Worm (Caenorhabditis elegans): ENCODE data around the gene arl-6.
A peak's percentile ranks its signal among the peaks of the same experiment; 100 is the strongest.

Gene arl-6

DNA sequence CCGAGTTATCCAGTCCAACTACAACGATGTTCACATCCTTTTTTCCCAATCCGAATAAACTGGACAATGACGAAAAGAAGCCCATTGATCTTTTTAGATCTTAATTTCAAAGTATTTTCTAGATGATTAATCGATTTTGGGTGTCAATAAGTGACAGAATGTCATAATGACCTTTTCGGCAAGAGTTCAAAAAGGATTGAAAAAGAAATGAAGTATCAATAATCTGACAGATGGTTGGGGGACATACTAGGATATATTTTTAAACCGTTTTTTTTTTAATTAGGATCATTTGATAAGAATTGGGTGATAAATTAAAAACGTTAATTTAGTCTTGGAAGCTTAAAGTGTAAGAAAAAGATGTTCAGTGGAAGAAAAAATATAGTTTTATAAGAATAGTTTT is at the start of gene arl-6:
Gene arl-6 (minus strand): TSS at position 101 of the 400 bp plus-strand sequence.
- TF ChIP-seq nfya-1 (tag; optimal IDR thresholded peaks at IDR 0.05; ENCODE audit: borderline replicate concordance, insufficient read depth) (no peak), rpc-1 (optimal IDR thresholded peaks at IDR 0.05) (no peak), rpc-1 (tag; optimal IDR thresholded peaks at IDR 0.05) (no peak), lin-35 (GFP tag; optimal IDR thresholded peaks at IDR 0.05) (no peak), zim-3 (tag; optimal IDR thresholded peaks at IDR 0.05) (no peak), lin-40 (tag; optimal IDR thresholded peaks at IDR 0.05) (no peak), ceh-100 (GFP tag; IDR thresholded peaks at IDR 0.05) (no peak), hlh-26 (GFP tag; conservative IDR thresholded peaks at IDR 0.05) (no peak), hmg-1.2 (GFP tag; IDR thresholded peaks at IDR 0.05) (no peak)

DNA sequence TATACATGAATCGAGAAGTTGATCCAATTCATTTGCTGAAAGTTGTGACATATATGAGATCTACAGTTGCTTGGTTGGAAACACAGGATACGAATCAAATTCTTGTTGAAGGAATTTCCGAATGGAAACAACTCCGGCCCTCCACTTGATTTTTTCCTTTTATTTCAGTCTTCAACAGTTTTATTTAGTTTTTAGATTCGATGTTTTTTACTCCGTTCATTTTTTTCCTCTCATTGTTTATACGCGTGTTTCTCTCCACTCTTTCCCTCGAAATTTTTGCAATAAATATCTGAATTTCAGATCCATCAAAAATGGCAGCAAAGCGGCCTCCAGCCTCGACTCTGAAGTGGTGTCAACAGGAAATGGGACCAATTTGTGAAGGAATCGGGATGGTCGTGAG is 48.5 kb upstream of the arl-6 start, which contains the start of gene coq-8:
Gene coq-8 (plus strand): TSS at position 301 of the 400 bp plus-strand sequence.
- TF ChIP-seq zim-3 (tag; optimal IDR thresholded peaks at IDR 0.05), result no peak
- TF ChIP-seq akir-1 (GFP tag; optimal IDR thresholded peaks at IDR 0.05), result no peak
- no peak for TF ChIP-seq efl-1 (GFP tag; optimal IDR thresholded peaks at IDR 0.05)
- no peak for TF ChIP-seq F10E7.11 (tag; optimal IDR thresholded peaks at IDR 0.05)
- TF ChIP-seq Y53G8AR.9 (GFP tag; conservative IDR thresholded peaks at IDR 0.05), result no peak
- no peak for TF ChIP-seq Y79H2A.3 (GFP tag; conservative IDR thresholded peaks at IDR 0.05)
- no peak for TF ChIP-seq ceh-27 (GFP tag; optimal IDR thresholded peaks at IDR 0.05)
- no peak for TF ChIP-seq ets-4 (GFP tag; optimal IDR thresholded peaks at IDR 0.05)
- TF ChIP-seq lin-35 (GFP tag; optimal IDR thresholded peaks at IDR 0.05), result no peak
- no peak for TF ChIP-seq ceh-100 (GFP tag; IDR thresholded peaks at IDR 0.05)
- no peak for TF ChIP-seq lsy-27 (tag; optimal IDR thresholded peaks at IDR 0.05; ENCODE audit: borderline replicate concordance, insufficient read depth)
- TF ChIP-seq B0261.1 (tag; optimal IDR thresholded peaks at IDR 0.05), result no peak

DNA sequence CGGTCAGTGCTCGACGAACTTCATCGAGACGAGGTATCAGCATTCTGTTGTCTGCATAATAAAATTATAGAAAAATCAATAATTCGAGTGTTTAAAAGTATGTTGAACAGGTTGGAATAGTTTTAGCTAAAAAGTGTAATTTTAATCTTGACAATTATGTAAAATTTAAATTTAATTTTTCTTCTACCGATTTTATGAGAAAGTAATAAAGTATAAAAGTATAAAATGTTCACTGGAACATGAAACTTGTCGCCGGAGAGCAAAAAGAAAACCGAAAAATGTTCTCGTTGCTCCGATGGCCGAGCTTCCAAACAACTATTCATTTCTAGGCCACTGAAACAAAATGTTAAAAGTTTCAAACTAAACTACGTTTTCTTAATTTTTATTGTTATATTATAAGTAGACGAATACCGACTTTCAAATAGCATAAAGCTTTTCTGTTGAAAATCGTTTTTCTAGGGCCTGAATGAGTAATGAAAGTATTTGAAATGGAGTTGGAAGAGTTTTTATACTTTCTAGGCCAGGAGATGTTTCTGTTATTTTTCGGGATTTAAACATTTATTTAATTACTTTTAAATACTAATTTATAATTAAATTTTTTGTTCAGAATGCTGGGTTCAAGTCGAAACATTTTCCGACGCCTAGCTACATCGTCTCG is 47.2 kb upstream of the arl-6 start, which contains the start of the genes C35D10.10 and C35D10.5:
Gene C35D10.10 (minus strand): TSS at position 51 of the 658 bp plus-strand sequence.
Gene C35D10.5 (plus strand): TSS at position 608 of the 658 bp plus-strand sequence.
- TF ChIP-seq nhr-90 (tag; optimal IDR thresholded peaks at IDR 0.05) (no peak), F37B4.10 (GFP tag; IDR thresholded peaks at IDR 0.05) (no peak), mel-28 (tag; optimal IDR thresholded peaks at IDR 0.05; ENCODE audit: borderline replicate concordance) (no peak), dpl-1 (GFP tag; optimal IDR thresholded peaks at IDR 0.05) (no peak), rcor-1 (GFP tag; IDR thresholded peaks at IDR 0.05) (no peak), Y53G8AR.9 (GFP tag; conservative IDR thresholded peaks at IDR 0.05) (no peak), unc-130 (GFP tag; optimal IDR thresholded peaks at IDR 0.05) (peak; percentile 10), B0019.2 (GFP tag; conservative IDR thresholded peaks at IDR 0.05) (no peak), B0336.3 (GFP tag; IDR thresholded peaks at IDR 0.05) (no peak), chd-7 (tag; optimal IDR thresholded peaks at IDR 0.05) (no peak), F57A8.1 (GFP tag; optimal IDR thresholded peaks at IDR 0.05) (no peak), nfya-2 (GFP tag; IDR thresholded peaks at IDR 0.05) (no peak), let-607 (tag; optimal IDR thresholded peaks at IDR 0.05) (no peak), ceh-40 (GFP tag; IDR thresholded peaks at IDR 0.05) (no peak), repo-1 (tag; optimal IDR thresholded peaks at IDR 0.05) (no peak), rec-8 (tag; optimal IDR thresholded peaks at IDR 0.05) (peak in 1 of 2 experiments; percentile 20), F52B5.7 (tag; optimal IDR thresholded peaks at IDR 0.05) (no peak)

Measured in whole organism, young adult.